Fruit fly (Drosophila melanogaster) whole organism, embryonic: Measurements from ENCODE around the gene Cpr67Fa1.
A peak's percentile ranks its signal among the peaks of the same experiment; 100 is the strongest.

Experiments used
- Atf6 ChIP-seq: fragments of 200-800 bp; sonication (Bioruptor generic); IDR thresholded peaks from 2 replicates; pipeline ENCODE4 v1.3.6; 2022; ENCODE audit warnings: missing biosample characterization, missing genetic modification characterization
- CG10267 ChIP-seq: fragments of 200-800 bp; sonication (Bioruptor generic); optimal IDR thresholded peaks from 2 replicates; lab custom pipeline; 2018; ENCODE audit warnings: missing biosample characterization, mild to moderate bottlenecking, missing genetic modification characterization, moderate library complexity
- CG10366 ChIP-seq: fragments of 200-800 bp; sonication (Bioruptor generic); IDR thresholded peaks from 2 replicates; pipeline ENCODE4 v1.3.6; 2022; ENCODE audit warnings: missing biosample characterization, missing genetic modification characterization
- CG11247 ChIP-seq: fragments of 200-800 bp; sonication (Bioruptor generic); IDR thresholded peaks from 2 replicates; pipeline ENCODE4 v1.3.6; 2022; ENCODE audit warnings: missing biosample characterization, missing genetic modification characterization
- CG13287 ChIP-seq: fragments of 200-800 bp; sonication (Bioruptor generic); IDR thresholded peaks from 2 replicates; pipeline ENCODE4 v1.3.6; 2022; ENCODE audit warnings: missing biosample characterization, missing genetic modification characterization; ENCODE audit not compliant: partially characterized antibody
- CG15479 ChIP-seq: fragments of 200-800 bp; sonication (Bioruptor generic); optimal IDR thresholded peaks from 3 replicates; lab custom pipeline; 2019; ENCODE audit warnings: missing biosample characterization, mild to moderate bottlenecking, missing genetic modification characterization, moderate library complexity
- CG17361 ChIP-seq: fragments of 200-800 bp; sonication (Bioruptor generic); IDR thresholded peaks from 3 replicates; pipeline ENCODE4 v1.3.6; 2022; ENCODE audit warnings: missing biosample characterization, missing genetic modification characterization
- CG1832 ChIP-seq: fragments of 200-800 bp; sonication (Bioruptor generic); optimal IDR thresholded peaks from 2 replicates; lab custom pipeline; 2017; ENCODE audit warnings: missing biosample characterization, mild to moderate bottlenecking, missing genetic modification characterization, inconsistent platforms
- CG18764 ChIP-seq: fragments of 200-800 bp; sonication (Bioruptor generic); optimal IDR thresholded peaks from 3 replicates; lab custom pipeline; 2016; ENCODE audit warnings: missing biosample characterization, missing genetic modification characterization
- CG2202 ChIP-seq: fragments of 200-800 bp; sonication (Bioruptor generic); optimal IDR thresholded peaks from 2 replicates; lab custom pipeline; 2018; ENCODE audit warnings: missing biosample characterization, mild to moderate bottlenecking, missing genetic modification characterization
- CG32772 ChIP-seq: fragments of 200-800 bp; sonication (Bioruptor generic); IDR thresholded peaks from 2 replicates; pipeline ENCODE4 v1.3.6; 2022; ENCODE audit warnings: missing biosample characterization, missing genetic modification characterization
- CG4360 ChIP-seq: fragments of 200-800 bp; sonication (Bioruptor generic); IDR thresholded peaks from 2 replicates; pipeline ENCODE4 v1.3.6; 2022; ENCODE audit warnings: missing biosample characterization, missing genetic modification characterization
- CG4404 ChIP-seq: fragments of 200-800 bp; sonication (Bioruptor generic); IDR thresholded peaks from 2 replicates; pipeline ENCODE4 v1.3.6; 2022; ENCODE audit warnings: missing biosample characterization, missing genetic modification characterization
- CG7839 ChIP-seq: fragments of 200-800 bp; sonication (Bioruptor generic); optimal IDR thresholded peaks from 3 replicates; lab custom pipeline; 2018; ENCODE audit warnings: missing biosample characterization, mild to moderate bottlenecking, missing genetic modification characterization, moderate library complexity
- CG8089 ChIP-seq: fragments of 200-800 bp; sonication (Bioruptor generic); optimal IDR thresholded peaks from 3 replicates; lab custom pipeline; 2016; ENCODE audit warnings: missing biosample characterization, missing genetic modification characterization
- CG8924 ChIP-seq: fragments of 200-800 bp; optimal IDR thresholded peaks from 3 replicates; lab custom pipeline; 2019; ENCODE audit warnings: missing biosample characterization, mild to moderate bottlenecking, missing genetic modification characterization, moderate library complexity
- CG9876 ChIP-seq: fragments of 200-800 bp; sonication (Bioruptor generic); optimal IDR thresholded peaks from 2 replicates; lab custom pipeline; 2016; ENCODE audit warnings: missing biosample characterization, missing genetic modification characterization
- CG9932 ChIP-seq: fragments of 200-800 bp; sonication (Bioruptor generic); IDR thresholded peaks from 2 replicates; pipeline ENCODE4 v1.3.6; 2022; ENCODE audit warnings: missing biosample characterization, missing genetic modification characterization
- D19A ChIP-seq: fragments of 200-800 bp; optimal IDR thresholded peaks from 3 replicates; lab custom pipeline; 2019; ENCODE audit warnings: missing biosample characterization, mild to moderate bottlenecking, missing genetic modification characterization, moderate library complexity
- E2f2 ChIP-seq: fragments of 200-800 bp; sonication (Bioruptor generic); IDR thresholded peaks from 2 replicates; pipeline ENCODE4 v1.3.6; 2022; ENCODE audit warnings: missing biosample characterization, missing genetic modification characterization
- HLH4C ChIP-seq: fragments of 200-800 bp; sonication (Bioruptor generic); IDR thresholded peaks from 3 replicates; pipeline ENCODE4 v1.3.6; 2022; ENCODE audit warnings: missing biosample characterization, missing genetic modification characterization; ENCODE audit not compliant: partially characterized antibody
- Hr39 ChIP-seq: fragments of >200 bp; optimal IDR thresholded peaks from 2 replicates; lab custom pipeline; 2017
- Lhr ChIP-seq: fragments of 200-800 bp; sonication (Bioruptor generic); optimal IDR thresholded peaks from 3 replicates; lab custom pipeline; 2017; ENCODE audit warnings: mild to moderate bottlenecking, missing biosample characterization, missing genetic modification reagents, missing genetic modification characterization
- Opbp ChIP-seq: fragments of 200-800 bp; sonication (Bioruptor generic); IDR thresholded peaks from 3 replicates; pipeline ENCODE4 v1.3.6; 2022; ENCODE audit warnings: missing biosample characterization, missing genetic modification characterization; ENCODE audit not compliant: partially characterized antibody
- Poxn ChIP-seq: fragments of 200-800 bp; sonication (Bioruptor generic); IDR thresholded peaks from 2 replicates; pipeline ENCODE4 v1.3.6; 2022; ENCODE audit warnings: missing biosample characterization, missing genetic modification characterization
- Sox102F ChIP-seq: fragments of 200-800 bp; sonication (Bioruptor generic); optimal IDR thresholded peaks from 2 replicates; lab custom pipeline; 2018; ENCODE audit warnings: missing biosample characterization, mild to moderate bottlenecking, missing genetic modification characterization, moderate library complexity
- Taf1 ChIP-seq: fragments of 200-800 bp; sonication (Bioruptor generic); IDR thresholded peaks from 2 replicates; pipeline ENCODE4 v1.3.6; 2022; ENCODE audit warnings: missing biosample characterization, missing genetic modification characterization
- ab ChIP-seq: fragments of 200-800 bp; sonication (Bioruptor generic); optimal IDR thresholded peaks from 2 replicates; lab custom pipeline; 2016; ENCODE audit warnings: missing biosample characterization, missing genetic modification characterization
- abd-A ChIP-seq: fragments of 200-800 bp; sonication (Bioruptor generic); optimal IDR thresholded peaks from 3 replicates; lab custom pipeline; 2019; ENCODE audit warnings: missing biosample characterization, mild to moderate bottlenecking, missing genetic modification characterization, moderate library complexity
- amos ChIP-seq: fragments of 200-800 bp; sonication (Bioruptor generic); IDR thresholded peaks from 2 replicates; pipeline ENCODE4 v1.3.6; 2022; ENCODE audit warnings: missing biosample characterization, missing genetic modification characterization; ENCODE audit not compliant: partially characterized antibody
- ash1 ChIP-seq: fragments of 200-800 bp; sonication (Bioruptor generic); optimal IDR thresholded peaks from 2 replicates; lab custom pipeline; 2018; ENCODE audit warnings: missing biosample characterization, mild to moderate bottlenecking, missing genetic modification characterization
- ato ChIP-seq: fragments of 200-800 bp; sonication (Bioruptor generic); IDR thresholded peaks from 2 replicates; pipeline ENCODE4 v1.3.6; 2022; ENCODE audit warnings: missing biosample characterization, missing genetic modification characterization; ENCODE audit not compliant: partially characterized antibody
- chinmo ChIP-seq: fragments of 200-800 bp; sonication (Bioruptor generic); IDR thresholded peaks from 4 replicates; pipeline ENCODE4 v1.3.6; 2022; ENCODE audit warnings: missing biosample characterization, missing genetic modification characterization; ENCODE audit not compliant: partially characterized antibody
- dysf ChIP-seq: fragments of 200-800 bp; sonication (Bioruptor generic); IDR thresholded peaks from 3 replicates; pipeline ENCODE4 v1.3.6; 2022; ENCODE audit warnings: missing biosample characterization, missing genetic modification characterization
- emc ChIP-seq: fragments of 200-800 bp; sonication (Bioruptor generic); optimal IDR thresholded peaks from 2 replicates; lab custom pipeline; 2016; ENCODE audit warnings: missing biosample characterization, missing genetic modification characterization
- ftz-f1 ChIP-seq: fragments of 200-800 bp; sonication (Bioruptor generic); optimal IDR thresholded peaks from 2 replicates; lab custom pipeline; 2016; ENCODE audit warnings: missing biosample characterization, missing genetic modification characterization
- grau ChIP-seq: fragments of 200-800 bp; optimal IDR thresholded peaks from 3 replicates; lab custom pipeline; 2019; ENCODE audit warnings: missing biosample characterization, mild to moderate bottlenecking, missing genetic modification characterization, moderate library complexity
- hth ChIP-seq: fragments of >200 bp; optimal IDR thresholded peaks from 2 replicates; lab custom pipeline; 2017; ENCODE audit warnings: inconsistent platforms
- ind ChIP-seq: fragments of 200-800 bp; sonication (Bioruptor generic); optimal IDR thresholded peaks from 3 replicates; lab custom pipeline; 2016; ENCODE audit warnings: missing biosample characterization, missing genetic modification characterization
- kah ChIP-seq: fragments of 200-800 bp; sonication (Bioruptor generic); optimal IDR thresholded peaks from 2 replicates; lab custom pipeline; 2018; ENCODE audit warnings: missing biosample characterization, mild to moderate bottlenecking, missing genetic modification characterization
- lmd ChIP-seq: fragments of 200-800 bp; sonication (Bioruptor generic); IDR thresholded peaks from 2 replicates; pipeline ENCODE4 v1.3.6; 2022; ENCODE audit warnings: missing biosample characterization, missing genetic modification characterization
- mam ChIP-seq: fragments of 200-800 bp; sonication (Bioruptor generic); optimal IDR thresholded peaks from 3 replicates; lab custom pipeline; 2016; ENCODE audit warnings: missing biosample characterization, missing genetic modification characterization
- nerfin-1 ChIP-seq: fragments of 200-800 bp; sonication (Bioruptor generic); optimal IDR thresholded peaks from 3 replicates; lab custom pipeline; 2019; ENCODE audit warnings: missing biosample characterization, mild to moderate bottlenecking, missing genetic modification characterization, moderate library complexity
- sens ChIP-seq: fragments of 200-800 bp; sonication (Bioruptor generic); peaks from one replicate; lab custom pipeline; 2016; ENCODE audit warnings: missing biosample characterization, missing genetic modification characterization
- sens-2 ChIP-seq: fragments of 200-800 bp; sonication (Bioruptor generic); IDR thresholded peaks from 2 replicates; pipeline ENCODE4 v1.3.6; 2022; ENCODE audit warnings: missing biosample characterization, missing genetic modification characterization
- slbo ChIP-seq: fragments of 200-800 bp; sonication (Bioruptor generic); IDR thresholded peaks from 2 replicates; pipeline ENCODE4 v1.3.6; 2022; ENCODE audit warnings: missing biosample characterization, missing genetic modification characterization
- toy ChIP-seq: fragments of 200-800 bp; sonication (Bioruptor generic); IDR thresholded peaks from 2 replicates; pipeline ENCODE4 v1.3.6; 2022; ENCODE audit warnings: missing biosample characterization, missing genetic modification characterization
- twi ChIP-seq: fragments of 200-800 bp; optimal IDR thresholded peaks from 2 replicates; lab custom pipeline; 2019; ENCODE audit warnings: missing biosample characterization, mild to moderate bottlenecking, missing genetic modification characterization, moderate library complexity
- wek ChIP-seq: fragments of 200-800 bp; sonication (Bioruptor generic); optimal IDR thresholded peaks from 3 replicates; lab custom pipeline; 2018; ENCODE audit warnings: missing biosample characterization, mild to moderate bottlenecking, missing genetic modification characterization, moderate library complexity

Gene Cpr67Fa1

DNA sequence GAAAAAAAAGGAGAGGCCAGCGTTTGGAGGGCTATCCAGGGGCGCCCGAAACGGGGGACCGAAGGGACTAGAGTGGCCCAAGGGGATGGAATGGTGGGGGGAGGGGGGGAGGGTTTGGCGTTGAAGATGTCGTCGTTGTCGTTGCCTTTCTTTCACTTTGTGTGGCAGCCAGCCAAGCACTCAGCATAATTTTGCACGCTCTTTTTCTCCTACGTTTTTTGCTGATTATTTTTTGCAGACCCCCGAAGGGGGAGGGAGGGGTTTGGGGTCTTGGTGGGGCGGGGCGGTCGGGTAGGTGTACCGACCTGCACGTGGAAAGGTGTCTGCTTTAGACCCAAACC is 36.7 kb upstream of the Cpr67Fa1 start (continued):
- TF ChIP-seq CG9932 (peak; percentile 44; the same call in 1 of the 2 replicates), CG17361 (GFP tag; lab: Robert Waterston, UW) (0 out of 3 replicates have a peak, but pooled peaks have one; percentile 16), Poxn (GFP tag; lab: Robert Waterston, UW) (peak; percentile 34; the same call in 1 of the 2 replicates), toy (GFP tag; lab: Robert Waterston, UW) (no peak), CG4404 (GFP tag; lab: Robert Waterston, UW) (0 out of 2 replicates have a peak, but pooled peaks have one; percentile 35), CG7839 (tag; lab: Kevin White, UChicago) (peak; percentile 2), CG10366 (0 out of 2 replicates have a peak, but pooled peaks have one; percentile 3), CG9876 (GFP tag; lab: Kevin White, UChicago) (no peak), nerfin-1 (tag; lab: Kevin White, UChicago) (no peak)

DNA sequence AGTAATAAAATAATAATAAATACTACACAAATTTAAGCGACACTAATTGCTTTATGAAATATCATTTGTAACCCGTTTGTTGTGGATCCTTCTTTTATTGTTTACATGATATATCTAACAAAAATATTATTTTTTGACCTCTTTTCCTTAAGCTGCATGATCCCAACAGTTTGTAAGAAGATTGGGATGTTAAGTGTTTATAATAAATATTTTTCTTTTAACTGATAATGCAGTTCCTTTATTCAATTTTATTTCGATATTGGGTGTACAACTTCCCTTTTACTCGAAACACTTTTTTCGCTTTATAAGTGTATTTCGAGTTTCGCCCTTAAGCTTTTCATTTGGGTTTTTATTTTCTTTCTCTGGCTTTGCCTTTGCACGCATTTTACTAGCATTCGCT is 36.2 kb upstream of the Cpr67Fa1 start:
- TF ChIP-seq emc, result no peak
- no peak for TF ChIP-seq Sox102F (GFP tag; lab: Kevin White, UChicago)
- TF ChIP-seq D19A (tag; lab: Kevin White, UChicago), result peak; percentile 53
- TF ChIP-seq CG2202 (tag; lab: Kevin White, UChicago), result no peak
- TF ChIP-seq CG13287 (GFP tag; lab: Robert Waterston, UW), result no peak

- TF ChIP-seq HLH4C (no peak), ab (GFP tag; lab: Kevin White, UChicago) (no peak), Hr39 (lab: Kevin White, UChicago) (peak; percentile 58), kah (GFP tag; lab: Kevin White, UChicago) (no peak), twi (tag; lab: Kevin White, UChicago) (no peak), dysf (0 out of 3 replicates have a peak, but pooled peaks have one; percentile 16), slbo (GFP tag; lab: Robert Waterston, UW) (0 out of 2 replicates have a peak, but pooled peaks have one; percentile 6), ind (GFP tag; lab: Kevin White, UChicago) (no peak), ash1 (GFP tag; lab: Kevin White, UChicago) (no peak), ato (GFP tag; lab: Robert Waterston, UW) (0 out of 2 replicates have a peak, but pooled peaks have one; percentile 16), Atf6 (no peak), Taf1 (GFP tag; lab: Robert Waterston, UW) (no peak), lmd (GFP tag; lab: Robert Waterston, UW) (0 out of 2 replicates have a peak, but pooled peaks have one; percentile 11), sens (peak; percentile 33), CG8089 (GFP tag; lab: Kevin White, UChicago) (no peak), CG18764 (no peak), CG4360 (GFP tag; lab: Robert Waterston, UW) (peak; percentile 87), grau (tag; lab: Kevin White, UChicago) (no peak), CG8924 (tag; lab: Kevin White, UChicago) (no peak), E2f2 (GFP tag; lab: Robert Waterston, UW) (no peak), abd-A (tag; lab: Kevin White, UChicago) (peak; percentile 47), CG11247 (GFP tag; lab: Robert Waterston, UW) (no peak), CG15479 (GFP tag; lab: Kevin White, UChicago) (peak; percentile 7), ftz-f1 (GFP tag; lab: Kevin White, UChicago) (no peak), amos (GFP tag; lab: Robert Waterston, UW) (0 out of 2 replicates have a peak, but pooled peaks have one; percentile 25), CG1832 (GFP tag; lab: Kevin White, UChicago) (peak; percentile 53), wek (GFP tag; lab: Kevin White, UChicago) (no peak), chinmo (no peak), hth (lab: Kevin White, UChicago) (no peak), CG10267 (tag; lab: Kevin White, UChicago) (no peak), CG32772 (GFP tag; lab: Robert Waterston, UW) (no peak), toy (GFP tag; lab: Robert Waterston, UW) (no peak), Lhr (GFP tag; lab: Kevin White, UChicago) (no peak), sens-2 (no peak), Opbp (no peak), mam (GFP tag; lab: Kevin White, UChicago) (no peak)
These were observed 35.8 kb upstream of the Cpr67Fa1 start for dm6 chr3L:10854026-10854425.
